Worm (Caenorhabditis elegans) whole organism, L4 larva: ENCODE results near the gene C33A11.2.

Experiments
- F37D6.2 ChIP-seq: sonication (generic microtip); optimal IDR thresholded peaks from 2 replicates; lab custom pipeline; 2016; ENCODE audit warnings: mild to moderate bottlenecking, missing genetic modification characterization, missing compliant biosample characterization
- R02D3.7 ChIP-seq: fragments of 150-350 bp; sonication (generic microtip); optimal IDR thresholded peaks from 3 replicates; lab custom pipeline; 2014; ENCODE audit warnings: missing biosample characterization, missing genetic modification characterization
- ZK337.2 ChIP-seq: fragments of 200-800 bp; sonication (Bioruptor generic); IDR thresholded peaks from 2 replicates; pipeline ENCODE4 v1.3.6; 2022; ENCODE audit warnings: missing genetic modification reagents, missing genetic modification characterization, missing compliant biosample characterization
- aha-1 ChIP-seq: fragments of 150-350 bp; peaks from one replicate; lab custom pipeline; 2014; ENCODE audit warnings: missing biosample characterization, missing genetic modification characterization
- aly-2 ChIP-seq: sonication (generic microtip); optimal IDR thresholded peaks from 2 replicates; lab custom pipeline; 2018; ENCODE audit warnings: missing biosample characterization, missing genetic modification characterization
- ceh-20 ChIP-seq: fragments of 200-800 bp; sonication (Bioruptor generic); IDR thresholded peaks from 2 replicates; pipeline ENCODE4 v1.3.6; 2022; ENCODE audit warnings: missing genetic modification reagents, missing genetic modification characterization, missing compliant biosample characterization
- ctbp-1 ChIP-seq: fragments of 200-800 bp; sonication (Bioruptor generic); IDR thresholded peaks from 2 replicates; pipeline ENCODE4 v1.3.6; 2022; ENCODE audit warnings: missing genetic modification reagents, missing genetic modification characterization, missing compliant biosample characterization
- daf-19 ChIP-seq: fragments of 200-800 bp; sonication (Bioruptor generic); conservative IDR thresholded peaks from 2 replicates; pipeline ENCODE4 v1.3.6; 2022; ENCODE audit warnings: missing genetic modification characterization, missing compliant biosample characterization
- dmd-6 ChIP-seq: fragments of 200-800 bp; sonication (Bioruptor generic); IDR thresholded peaks from 2 replicates; pipeline ENCODE4 v1.3.6; 2022; ENCODE audit warnings: missing genetic modification reagents, missing genetic modification characterization, missing compliant biosample characterization
- dmd-8 ChIP-seq: fragments of 200-800 bp; sonication (Bioruptor generic); IDR thresholded peaks from 2 replicates; pipeline ENCODE4 v1.3.6; 2022; ENCODE audit warnings: missing genetic modification characterization, missing compliant biosample characterization
- dpl-1 ChIP-seq: fragments of 150-350 bp; optimal IDR thresholded peaks from 2 replicates; lab custom pipeline; 2014; ENCODE audit warnings: missing biosample characterization, missing genetic modification reagents, missing genetic modification characterization
- egl-43 ChIP-seq: fragments of 200-800 bp; sonication (Bioruptor generic); IDR thresholded peaks from 2 replicates; pipeline ENCODE4 v1.3.6; 2022; ENCODE audit warnings: missing genetic modification reagents, missing genetic modification characterization, missing compliant biosample characterization
- fkh-10 ChIP-seq: fragments of 150-350 bp; optimal IDR thresholded peaks from 2 replicates; lab custom pipeline; 2014; ENCODE audit warnings: missing biosample characterization, missing genetic modification reagents, missing genetic modification characterization
- hif-1 ChIP-seq, 2 experiments: sonication (generic microtip); optimal IDR thresholded peaks; 2 replicates each; lab custom pipeline; 2016 to 2017; ENCODE audit warnings: missing compliant biosample characterization in 2 of 2, missing genetic modification characterization in 2 of 2, missing genetic modification reagents in 2 of 2, missing genotype in 2 of 2, mild to moderate bottlenecking in 1 of 2
- hlh-11 ChIP-seq: fragments of 200-800 bp; sonication (Bioruptor generic); optimal IDR thresholded peaks from 2 replicates; lab custom pipeline; 2018; ENCODE audit warnings: mild to moderate bottlenecking, missing genetic modification characterization, missing compliant biosample characterization
- hlh-30 ChIP-seq: sonication (generic microtip); optimal IDR thresholded peaks from 2 replicates; lab custom pipeline; 2017; ENCODE audit warnings: antibody characterized with exemption, mild to moderate bottlenecking, missing genetic modification characterization, missing compliant biosample characterization; ENCODE audit not compliant: insufficient read depth
- hmg-1.1 ChIP-seq: fragments of 200-800 bp; sonication (Bioruptor generic); IDR thresholded peaks from 2 replicates; pipeline ENCODE4 v1.3.6; 2022; ENCODE audit warnings: missing genetic modification reagents, missing genetic modification characterization, missing compliant biosample characterization
- lin-15B ChIP-seq: fragments of 150-350 bp; sonication (generic microtip); optimal IDR thresholded peaks from 3 replicates; lab custom pipeline; 2014; ENCODE audit warnings: missing biosample characterization, missing genetic modification characterization
- lin-29 ChIP-seq: fragments of 200-800 bp; sonication (Bioruptor generic); IDR thresholded peaks from 2 replicates; pipeline ENCODE4 v1.3.6; 2022; ENCODE audit warnings: missing genetic modification reagents, missing genetic modification characterization, missing compliant biosample characterization
- lsy-2 ChIP-seq, 2 experiments: fragments of 150-350 bp in 1 of 2; sonication (generic microtip) in 1 of 2; optimal IDR thresholded peaks; 2 replicates each; lab custom pipeline; 2014 to 2017; ENCODE audit warnings: missing biosample characterization in 2 of 2, missing genetic modification characterization in 2 of 2
- madf-5 ChIP-seq, 2 experiments: fragments of 200-800 bp; sonication (Bioruptor generic); IDR thresholded peaks; 2 replicates each; pipeline ENCODE4 v1.3.6; 2022; ENCODE audit warnings: missing compliant biosample characterization in 2 of 2, missing genetic modification characterization in 2 of 2
- madf-9 ChIP-seq: fragments of 200-800 bp; sonication (Bioruptor generic); conservative IDR thresholded peaks from 2 replicates; pipeline ENCODE4 v1.3.6; 2022; ENCODE audit warnings: missing genetic modification reagents, missing genetic modification characterization, missing compliant biosample characterization
- mdl-1 ChIP-seq, 2 experiments: fragments of 150-350 bp in 1 of 2; sonication (generic microtip) in 1 of 2; optimal IDR thresholded peaks; 2 replicates each; lab custom pipeline; 2014 to 2017; ENCODE audit warnings: missing biosample characterization in 2 of 2, missing genetic modification characterization in 2 of 2
- mdt-29 ChIP-seq: fragments of 200-800 bp; sonication (Bioruptor generic); IDR thresholded peaks from 2 replicates; pipeline ENCODE4 v1.3.6; 2022; ENCODE audit warnings: missing genetic modification reagents, missing genetic modification characterization, missing compliant biosample characterization
- mep-1 ChIP-seq: fragments of 150-350 bp; sonication (generic microtip); optimal IDR thresholded peaks from 3 replicates; lab custom pipeline; 2014; ENCODE audit warnings: missing biosample characterization, missing genetic modification characterization
- nhr-237 ChIP-seq: sonication (generic microtip); optimal IDR thresholded peaks from 2 replicates; lab custom pipeline; 2017; ENCODE audit warnings: missing biosample characterization, missing genetic modification characterization
- nhr-25 ChIP-seq: sonication (generic microtip); optimal IDR thresholded peaks from 2 replicates; lab custom pipeline; 2017; ENCODE audit warnings: missing genetic modification characterization, mild to moderate bottlenecking, missing compliant biosample characterization, antibody characterized with exemption, moderate library complexity, borderline replicate concordance; ENCODE audit not compliant: insufficient read depth
- nhr-28 ChIP-seq: fragments of 150-350 bp; optimal IDR thresholded peaks from 2 replicates; lab custom pipeline; 2014; ENCODE audit warnings: missing biosample characterization, missing genetic modification characterization
- nhr-6 ChIP-seq: fragments of 150-350 bp; optimal IDR thresholded peaks from 2 replicates; lab custom pipeline; 2014; ENCODE audit warnings: missing biosample characterization, missing genetic modification characterization
- rbr-2 ChIP-seq: sonication (generic microtip); optimal IDR thresholded peaks from 2 replicates; lab custom pipeline; 2016; ENCODE audit warnings: missing genotype, missing genetic modification characterization, missing compliant biosample characterization
- sdz-12 ChIP-seq: fragments of 200-800 bp; sonication (Bioruptor generic); optimal IDR thresholded peaks from 2 replicates; lab custom pipeline; 2018; ENCODE audit warnings: mild to moderate bottlenecking, missing genetic modification characterization, missing compliant biosample characterization
- set-16 ChIP-seq: fragments of 200-800 bp; sonication (Bioruptor generic); IDR thresholded peaks from 2 replicates; pipeline ENCODE4 v1.3.6; 2022; ENCODE audit warnings: missing genetic modification reagents, missing genetic modification characterization, missing compliant biosample characterization
- skn-1 ChIP-seq: fragments of 150-350 bp; optimal IDR thresholded peaks from 2 replicates; lab custom pipeline; 2014; ENCODE audit warnings: missing biosample characterization, missing genetic modification characterization
- tra-1 ChIP-seq: fragments of 200-800 bp; sonication (Bioruptor generic); IDR thresholded peaks from 2 replicates; pipeline ENCODE4 v1.3.6; 2022; ENCODE audit warnings: missing genetic modification reagents, missing genetic modification characterization, missing compliant biosample characterization
- unc-130 ChIP-seq: sonication (generic microtip); optimal IDR thresholded peaks from 2 replicates; lab custom pipeline; 2016; ENCODE audit warnings: missing genetic modification reagents, missing genetic modification characterization, missing compliant biosample characterization
- unc-62 ChIP-seq, 3 experiments: fragments of 150-350 bp in 1 of 3; sonication (generic microtip); optimal IDR thresholded peaks in 2 of 3; peaks in 1 of 3; 1 replicate in 1 of 3; 2 replicates in 2 of 3; lab custom pipeline; 2014 to 2017; ENCODE audit warnings: missing biosample characterization in 3 of 3, missing genetic modification characterization in 3 of 3, missing genetic modification reagents in 3 of 3, missing genotype in 1 of 3

Gene C33A11.2

ce11 chrX:15384090-15384624, 18.4 kb downstream of the C33A11.2 start (continued):
- no peak for TF ChIP-seq sdz-12 (GFP tag; lab: Kevin White, UChicago)

- TF ChIP-seq daf-19 (GFP tag; lab: Robert Waterston, UW) (no peak), nhr-28 (tag; lab: Kevin White, UChicago) (no peak), aha-1 (tag; lab: Kevin White, UChicago) (no peak), unc-62 (GFP tag; optimal IDR thresholded peaks at IDR 0.05 in 1 of 2; lab: Kevin White, UChicago) (no peak), unc-62 (tag; optimal IDR thresholded peaks at IDR 0.05; lab: Kevin White, UChicago) (no peak), hlh-30 (no peak), R02D3.7 (tag; lab: Kevin White, UChicago) (no peak), dpl-1 (GFP tag; lab: Kevin White, UChicago) (no peak), mdt-29 (GFP tag; lab: Robert Waterston, UW) (0 out of 2 replicates have a peak, but pooled peaks have one; percentile 17), nhr-237 (tag; lab: Kevin White, UChicago) (no peak), skn-1 (no peak), aly-2 (no peak), lin-15B (tag; lab: Kevin White, UChicago) (no peak), ZK337.2 (GFP tag; lab: Robert Waterston, UW) (no peak), nhr-6 (tag; lab: Kevin White, UChicago) (no peak), madf-5 (GFP tag; IDR thresholded peaks at IDR 0.05; lab: Robert Waterston, UW) (0 out of 4 replicates have a peak, but pooled peaks of 1 of the 2 experiments have one; percentile 58), unc-130 (GFP tag; lab: Kevin White, UChicago) (no peak)
Observed at ce11 chrX:15385379-15385778, 19.6 kb downstream of the C33A11.2 start.

ce11 chrX:15385807-15386349, 20.1 kb downstream of the C33A11.2 start:
- TF ChIP-seq hif-1 (tag; optimal IDR thresholded peaks at IDR 0.05; lab: Kevin White, UChicago) (peak in 1 of 2 experiments; percentile 20), fkh-10 (GFP tag; lab: Kevin White, UChicago) (peak; percentile 87), lin-29 (GFP tag; lab: Robert Waterston, UW) (no peak), aha-1 (tag; lab: Kevin White, UChicago) (peak; percentile 96), ctbp-1 (peak; percentile 84), rbr-2 (tag; lab: Kevin White, UChicago) (peak; percentile 75), lsy-2 (tag; optimal IDR thresholded peaks at IDR 0.05; lab: Kevin White, UChicago) (peak; percentile 36 to 62), hmg-1.1 (GFP tag; lab: Robert Waterston, UW) (peak; percentile 69), tra-1 (GFP tag; lab: Robert Waterston, UW) (0 out of 2 replicates have a peak, but pooled peaks have one; percentile 30), mep-1 (tag; lab: Kevin White, UChicago) (peak; percentile 45), ZK337.2 (GFP tag; lab: Robert Waterston, UW) (0 out of 2 replicates have a peak, but pooled peaks have one; percentile 5), F37D6.2 (tag; lab: Kevin White, UChicago) (peak; percentile 46), lin-15B (tag; lab: Kevin White, UChicago) (no peak), madf-9 (GFP tag; lab: Robert Waterston, UW) (no peak), mdl-1 (tag; optimal IDR thresholded peaks at IDR 0.05; lab: Kevin White, UChicago) (peak in 1 of 2 experiments; percentile 51), hlh-11 (tag; lab: Kevin White, UChicago) (peak; percentile 20), unc-62 (GFP tag; optimal IDR thresholded peaks at IDR 0.05 in 1 of 2; lab: Kevin White, UChicago) (no peak), unc-62 (tag; optimal IDR thresholded peaks at IDR 0.05; lab: Kevin White, UChicago) (no peak), dmd-8 (no peak), ceh-20 (GFP tag; lab: Robert Waterston, UW) (peak; percentile 68; the same call in 1 of the 2 replicates), hlh-30 (peak; percentile 20), dmd-6 (GFP tag; lab: Robert Waterston, UW) (peak; percentile 45)

- peak; percentile 59; the same call in 1 of the 2 replicates for TF ChIP-seq egl-43 (GFP tag; lab: Robert Waterston, UW)
- peak; percentile 76 for TF ChIP-seq set-16 (GFP tag; lab: Robert Waterston, UW)
- TF ChIP-seq nhr-25 (tag; lab: Kevin White, UChicago): no peak
Observed at ce11 chrX:15388259-15388658, 22.5 kb downstream of the C33A11.2 start.
